Fruit fly (Drosophila melanogaster) whole organism, embryonic: ENCODE results near the gene CG13898.
A peak's percentile ranks its signal among the peaks of the same experiment; 100 is the strongest.

Experiments
- B-H2 ChIP-seq: fragments of 200-800 bp; sonication (Bioruptor generic); optimal IDR thresholded peaks from 2 replicates; lab custom pipeline; 2018; ENCODE audit warnings: missing biosample characterization, mild to moderate bottlenecking, missing genetic modification characterization
- BtbVII ChIP-seq: fragments of 200-800 bp; sonication (Bioruptor generic); optimal IDR thresholded peaks from 3 replicates; lab custom pipeline; 2017; ENCODE audit warnings: missing biosample characterization, mild to moderate bottlenecking, missing genetic modification characterization
- CG10267 ChIP-seq: fragments of 200-800 bp; sonication (Bioruptor generic); optimal IDR thresholded peaks from 2 replicates; lab custom pipeline; 2018; ENCODE audit warnings: missing biosample characterization, mild to moderate bottlenecking, missing genetic modification characterization, moderate library complexity
- CG10543 ChIP-seq: fragments of 200-800 bp; sonication (Bioruptor generic); optimal IDR thresholded peaks from 3 replicates; lab custom pipeline; 2017; ENCODE audit warnings: missing biosample characterization, mild to moderate bottlenecking, missing genetic modification characterization, moderate library complexity
- CG12744 ChIP-seq: fragments of 200-800 bp; sonication (Bioruptor generic); optimal IDR thresholded peaks from 2 replicates; lab custom pipeline; 2016; ENCODE audit warnings: missing biosample characterization, missing genetic modification characterization
- CG13894 ChIP-seq: fragments of 200-800 bp; sonication (Bioruptor generic); optimal IDR thresholded peaks from 3 replicates; lab custom pipeline; 2018; ENCODE audit warnings: missing biosample characterization, mild to moderate bottlenecking, missing genetic modification characterization, moderate library complexity
- CG14441 ChIP-seq: fragments of 200-800 bp; sonication (Bioruptor generic); IDR thresholded peaks from 2 replicates; pipeline ENCODE4 v1.3.6; 2022; ENCODE audit warnings: missing biosample characterization, missing genetic modification characterization
- CG15696 ChIP-seq: fragments of 200-800 bp; sonication (Bioruptor generic); optimal IDR thresholded peaks from 2 replicates; lab custom pipeline; 2019; ENCODE audit warnings: missing biosample characterization, mild to moderate bottlenecking, missing genetic modification characterization, moderate library complexity
- CG1603 ChIP-seq: fragments of 200-800 bp; sonication (Bioruptor generic); optimal IDR thresholded peaks from 2 replicates; lab custom pipeline; 2019; ENCODE audit warnings: missing biosample characterization, mild to moderate bottlenecking, missing genetic modification characterization, moderate library complexity
- CG2199 ChIP-seq: fragments of 200-800 bp; sonication (Bioruptor generic); IDR thresholded peaks from 3 replicates; pipeline ENCODE4 v1.3.6; 2022; ENCODE audit warnings: missing biosample characterization, missing genetic modification characterization
- CG2712 ChIP-seq: fragments of 200-800 bp; optimal IDR thresholded peaks from 3 replicates; lab custom pipeline; 2019; ENCODE audit warnings: missing biosample characterization, mild to moderate bottlenecking, missing genetic modification characterization, moderate library complexity
- CG30403 ChIP-seq: fragments of 200-800 bp; sonication (Bioruptor generic); optimal IDR thresholded peaks from 3 replicates; lab custom pipeline; 2016; ENCODE audit warnings: missing biosample characterization, missing genetic modification characterization
- CG31224 ChIP-seq: fragments of 200-800 bp; sonication (Bioruptor generic); IDR thresholded peaks from 2 replicates; pipeline ENCODE4 v1.3.6; 2022; ENCODE audit warnings: missing biosample characterization, missing genetic modification characterization
- CG32532 ChIP-seq: fragments of 200-800 bp; sonication (Bioruptor generic); IDR thresholded peaks from 2 replicates; pipeline ENCODE4 v1.3.6; 2022; ENCODE audit warnings: missing biosample characterization, missing genetic modification characterization
- CG4854 ChIP-seq: fragments of 200-800 bp; sonication (Bioruptor generic); optimal IDR thresholded peaks from 2 replicates; lab custom pipeline; 2016; ENCODE audit warnings: missing biosample characterization, missing genetic modification characterization, inconsistent platforms
- CG7839 ChIP-seq: fragments of 200-800 bp; sonication (Bioruptor generic); optimal IDR thresholded peaks from 3 replicates; lab custom pipeline; 2018; ENCODE audit warnings: missing biosample characterization, mild to moderate bottlenecking, missing genetic modification characterization, moderate library complexity
- CG9932 ChIP-seq: fragments of 200-800 bp; sonication (Bioruptor generic); IDR thresholded peaks from 2 replicates; pipeline ENCODE4 v1.3.6; 2022; ENCODE audit warnings: missing biosample characterization, missing genetic modification characterization
- Dek ChIP-seq: fragments of 200-800 bp; sonication (Bioruptor generic); optimal IDR thresholded peaks from 3 replicates; lab custom pipeline; 2019; ENCODE audit warnings: missing biosample characterization, mild to moderate bottlenecking, missing genetic modification characterization, moderate library complexity
- Elba2 ChIP-seq: fragments of 200-800 bp; sonication (Bioruptor generic); optimal IDR thresholded peaks from 3 replicates; lab custom pipeline; 2016; ENCODE audit warnings: missing biosample characterization, missing genetic modification characterization
- Ets65A ChIP-seq: fragments of 200-800 bp; sonication (Bioruptor generic); peaks from one replicate; lab custom pipeline; 2016; ENCODE audit warnings: missing biosample characterization, missing genetic modification characterization
- Hmr ChIP-seq: fragments of 200-800 bp; sonication (Bioruptor generic); optimal IDR thresholded peaks from 3 replicates; lab custom pipeline; 2017; ENCODE audit warnings: mild to moderate bottlenecking, missing biosample characterization, missing genetic modification reagents, missing genetic modification characterization
- MTF-1 ChIP-seq: fragments of 200-800 bp; sonication (Bioruptor generic); optimal IDR thresholded peaks from 2 replicates; lab custom pipeline; 2018; ENCODE audit warnings: missing biosample characterization, mild to moderate bottlenecking, missing genetic modification characterization, borderline replicate concordance
- Max ChIP-seq: fragments of 200-800 bp; sonication (Bioruptor generic); optimal IDR thresholded peaks from 2 replicates; lab custom pipeline; 2016; ENCODE audit warnings: missing biosample characterization, mild to moderate bottlenecking, missing genetic modification characterization
- NFAT ChIP-seq: fragments of 200-800 bp; sonication (Bioruptor generic); IDR thresholded peaks from 2 replicates; pipeline ENCODE4 v1.3.6; 2022; ENCODE audit warnings: missing biosample characterization, missing genetic modification characterization
- NK7.1 ChIP-seq: fragments of 200-800 bp; sonication (Bioruptor generic); optimal IDR thresholded peaks from 3 replicates; lab custom pipeline; 2016; ENCODE audit warnings: missing biosample characterization, missing genetic modification characterization
- Nf-YA ChIP-seq: fragments of 200-800 bp; sonication (Bioruptor generic); IDR thresholded peaks from 2 replicates; pipeline ENCODE4 v1.3.6; 2022; ENCODE audit warnings: missing biosample characterization, missing genetic modification characterization
- Nf-YC ChIP-seq: fragments of 200-800 bp; optimal IDR thresholded peaks from 3 replicates; lab custom pipeline; 2019; ENCODE audit warnings: missing biosample characterization, mild to moderate bottlenecking, missing genetic modification characterization, moderate library complexity
- Rfx ChIP-seq: fragments of 200-800 bp; sonication (Bioruptor generic); IDR thresholded peaks from 2 replicates; pipeline ENCODE4 v1.3.6; 2022; ENCODE audit warnings: missing biosample characterization, missing genetic modification characterization
- Rx ChIP-seq: fragments of 200-800 bp; sonication (Bioruptor generic); IDR thresholded peaks from 2 replicates; pipeline ENCODE4 v1.3.6; 2022; ENCODE audit warnings: missing biosample characterization, missing genetic modification characterization
- Side ChIP-seq: fragments of 200-800 bp; sonication (Bioruptor generic); optimal IDR thresholded peaks from 2 replicates; lab custom pipeline; 2016; ENCODE audit warnings: missing biosample characterization, missing genetic modification characterization
- Sry-δ ChIP-seq: fragments of 200-800 bp; sonication (Bioruptor generic); optimal IDR thresholded peaks from 2 replicates; lab custom pipeline; 2016; ENCODE audit warnings: missing biosample characterization, missing genetic modification characterization
- abd-A ChIP-seq: fragments of 200-800 bp; sonication (Bioruptor generic); optimal IDR thresholded peaks from 3 replicates; lab custom pipeline; 2019; ENCODE audit warnings: missing biosample characterization, mild to moderate bottlenecking, missing genetic modification characterization, moderate library complexity
- bbx ChIP-seq: fragments of 200-800 bp; sonication (Bioruptor generic); IDR thresholded peaks from 2 replicates; pipeline ENCODE4 v1.3.6; 2022; ENCODE audit warnings: missing biosample characterization, missing genetic modification characterization; ENCODE audit not compliant: partially characterized antibody
- bowl ChIP-seq: fragments of 200-800 bp; sonication (Bioruptor generic); IDR thresholded peaks from 2 replicates; pipeline ENCODE4 v1.3.6; 2022; ENCODE audit warnings: missing biosample characterization, missing genetic modification characterization
- dysf ChIP-seq: fragments of 200-800 bp; sonication (Bioruptor generic); IDR thresholded peaks from 3 replicates; pipeline ENCODE4 v1.3.6; 2022; ENCODE audit warnings: missing biosample characterization, missing genetic modification characterization
- fd102C ChIP-seq: fragments of 200-800 bp; sonication (Bioruptor generic); optimal IDR thresholded peaks from 2 replicates; lab custom pipeline; 2018; ENCODE audit warnings: missing biosample characterization, mild to moderate bottlenecking, missing genetic modification characterization, moderate library complexity
- gcm ChIP-seq: fragments of 200-800 bp; sonication (Bioruptor generic); optimal IDR thresholded peaks from 2 replicates; lab custom pipeline; 2019; ENCODE audit warnings: missing biosample characterization, mild to moderate bottlenecking, missing genetic modification characterization, moderate library complexity
- hkb ChIP-seq, 2 experiments: fragments of 200-800 bp in 1 of 2; fragments of >200 bp in 1 of 2; sonication (Bioruptor generic) in 1 of 2; IDR thresholded peaks in 1 of 2; optimal IDR thresholded peaks in 1 of 2; 2 replicates each; pipeline versions ENCODE4 v1.3.6 to Lab custom; 2017 to 2022; ENCODE audit warnings: missing biosample characterization in 1 of 2, missing genetic modification characterization in 1 of 2
- hth ChIP-seq: fragments of >200 bp; optimal IDR thresholded peaks from 2 replicates; lab custom pipeline; 2017; ENCODE audit warnings: inconsistent platforms
- inv ChIP-seq: fragments of 200-800 bp; sonication (Bioruptor generic); IDR thresholded peaks from 2 replicates; pipeline ENCODE4 v1.3.6; 2022; ENCODE audit warnings: missing biosample characterization, missing genetic modification characterization; ENCODE audit not compliant: partially characterized antibody
- kah ChIP-seq: fragments of 200-800 bp; sonication (Bioruptor generic); optimal IDR thresholded peaks from 2 replicates; lab custom pipeline; 2018; ENCODE audit warnings: missing biosample characterization, mild to moderate bottlenecking, missing genetic modification characterization
- maf-S ChIP-seq: fragments of 200-800 bp; sonication (Bioruptor generic); optimal IDR thresholded peaks from 2 replicates; lab custom pipeline; 2016; ENCODE audit warnings: missing biosample characterization, missing genetic modification characterization
- nerfin-2 ChIP-seq: fragments of 200-800 bp; sonication (Bioruptor generic); IDR thresholded peaks from 2 replicates; pipeline ENCODE4 v1.3.6; 2022; ENCODE audit warnings: missing biosample characterization, missing genetic modification characterization; ENCODE audit not compliant: partially characterized antibody
- oc ChIP-seq: fragments of 200-800 bp; sonication (Bioruptor generic); optimal IDR thresholded peaks from 2 replicates; lab custom pipeline; 2018; ENCODE audit warnings: missing biosample characterization, mild to moderate bottlenecking, missing genetic modification characterization, moderate library complexity
- onecut ChIP-seq: fragments of 200-800 bp; sonication (Bioruptor generic); IDR thresholded peaks from 2 replicates; pipeline ENCODE4 v1.3.6; 2022; ENCODE audit warnings: missing biosample characterization, missing genetic modification characterization
- pan ChIP-seq, 4 experiments: fragments of >200 bp in 3 of 4; fragments of 200-800 bp in 1 of 4; sonication (Bioruptor generic) in 1 of 4; optimal IDR thresholded peaks in 3 of 4; IDR thresholded peaks in 1 of 4; 2 replicates each; pipeline versions ENCODE4 v1.3.6 to Lab custom; 2017 to 2022; ENCODE audit warnings: missing biosample characterization in 2 of 4, missing genetic modification characterization in 2 of 4, mixed read lengths in 1 of 4
- pb ChIP-seq: fragments of 200-800 bp; sonication (Bioruptor generic); optimal IDR thresholded peaks from 3 replicates; lab custom pipeline; 2016; ENCODE audit warnings: missing biosample characterization, missing genetic modification characterization
- schlank ChIP-seq: fragments of 200-800 bp; sonication (Bioruptor generic); optimal IDR thresholded peaks from 2 replicates; lab custom pipeline; 2018; ENCODE audit warnings: missing biosample characterization, mild to moderate bottlenecking, missing genetic modification characterization
- sim ChIP-seq: fragments of 200-800 bp; sonication (Bioruptor generic); IDR thresholded peaks from 2 replicates; pipeline ENCODE4 v1.3.6; 2022; ENCODE audit warnings: missing biosample characterization, missing genetic modification characterization
- sug ChIP-seq: fragments of 200-800 bp; optimal IDR thresholded peaks from 2 replicates; lab custom pipeline; 2019; ENCODE audit warnings: missing biosample characterization, mild to moderate bottlenecking, missing genetic modification characterization, moderate library complexity

Gene CG13898

DNA sequence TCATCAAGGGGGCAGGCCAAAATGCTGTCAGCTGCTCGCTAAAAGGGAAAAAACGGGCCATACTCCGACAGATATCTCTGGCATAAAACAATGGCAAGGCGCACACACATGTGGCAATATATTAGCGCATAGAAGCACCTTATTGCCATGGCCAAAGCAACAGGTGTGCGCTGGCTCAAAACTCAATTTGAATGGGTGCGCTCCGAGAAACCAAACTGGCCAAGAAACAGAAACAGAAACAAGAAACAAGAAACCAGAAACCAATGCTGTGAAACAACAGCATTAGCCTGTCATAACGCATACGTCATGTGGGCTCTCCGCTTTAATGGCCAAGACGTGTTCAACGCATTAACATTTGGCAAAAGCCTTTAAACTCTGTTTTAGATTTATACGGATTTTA lies 20.9 kb downstream of the CG13898 start (continued):
- TF ChIP-seq pan (optimal IDR thresholded peaks at IDR 0.05; lab: Kevin White, UChicago) (no peak), pan (GFP tag; optimal IDR thresholded peaks at IDR 0.05 in 1 of 2, IDR thresholded peaks at IDR 0.05 in 1 of 2) (no peak), oc (tag; lab: Kevin White, UChicago) (peak; percentile 1), B-H2 (peak; percentile 12), Max (GFP tag; lab: Kevin White, UChicago) (no peak), NK7.1 (no peak), CG2199 (GFP tag; lab: Robert Waterston, UW) (no peak), hkb (optimal IDR thresholded peaks at IDR 0.05; lab: Kevin White, UChicago) (no peak), hkb (GFP tag; IDR thresholded peaks at IDR 0.05; lab: Robert Waterston, UW) (no peak), gcm (GFP tag; lab: Kevin White, UChicago) (no peak), pb (GFP tag; lab: Kevin White, UChicago) (no peak), Side (GFP tag; lab: Kevin White, UChicago) (no peak), Elba2 (no peak), Rx (GFP tag; lab: Robert Waterston, UW) (no peak), schlank (peak; percentile 4), NFAT (GFP tag; lab: Robert Waterston, UW) (peak; percentile 18; the same call in 1 of the 2 replicates), CG1603 (tag; lab: Kevin White, UChicago) (no peak), CG10543 (GFP tag; lab: Kevin White, UChicago) (peak; percentile 17), CG12744 (no peak), Rfx (GFP tag; lab: Robert Waterston, UW) (no peak), Hmr (GFP tag; lab: Kevin White, UChicago) (no peak), onecut (GFP tag; lab: Robert Waterston, UW) (no peak), MTF-1 (GFP tag; lab: Kevin White, UChicago) (no peak), abd-A (peak; percentile 44), sug (tag; lab: Kevin White, UChicago) (no peak), sim (GFP tag; lab: Robert Waterston, UW) (no peak), CG15696 (tag; lab: Kevin White, UChicago) (no peak), CG14441 (0 out of 2 replicates have a peak, but pooled peaks have one; percentile 23), inv (no peak), CG30403 (GFP tag; lab: Kevin White, UChicago) (no peak), Ets65A (GFP tag; lab: Kevin White, UChicago) (peak; percentile 29), CG10267 (tag; lab: Kevin White, UChicago) (no peak), CG4854 (no peak), BtbVII (GFP tag; lab: Kevin White, UChicago) (no peak), bbx (no peak), CG9932 (0 out of 2 replicates have a peak, but pooled peaks have one; percentile 8), nerfin-2 (GFP tag; lab: Robert Waterston, UW) (no peak), CG13894 (tag; lab: Kevin White, UChicago) (peak; percentile 45), CG7839 (tag; lab: Kevin White, UChicago) (peak; percentile 1), CG2712 (tag; lab: Kevin White, UChicago) (no peak), fd102C (no peak), hth (lab: Kevin White, UChicago) (no peak), CG31224 (GFP tag; lab: Robert Waterston, UW) (0 out of 2 replicates have a peak, but pooled peaks have one; percentile 9), Dek (no peak), dysf (GFP tag; lab: Robert Waterston, UW) (0 out of 3 replicates have a peak, but pooled peaks have one; percentile 5), bowl (GFP tag; lab: Robert Waterston, UW) (no peak), CG32532 (GFP tag; lab: Robert Waterston, UW) (peak; percentile 10; the same call in 1 of the 2 replicates), maf-S (no peak), Nf-YA (GFP tag; lab: Robert Waterston, UW) (no peak), Sry-δ (no peak), kah (peak; percentile 37), Nf-YC (tag; lab: Kevin White, UChicago) (no peak)
